Worm (Caenorhabditis elegans) whole organism, mixed stage, embryonic: ENCODE measurements around the gene ckb-2.

ENCODE experiments used
- bed-3 ChIP-seq: fragments of 200-800 bp; sonication (Bioruptor generic); optimal IDR thresholded peaks from 3 replicates; lab custom pipeline; 2018; ENCODE audit warnings: mild to moderate bottlenecking, missing genetic modification characterization, moderate library complexity, missing compliant biosample characterization
- elt-1 ChIP-seq: sonication (generic microtip); optimal IDR thresholded peaks from 2 replicates; lab custom pipeline; 2017; ENCODE audit warnings: missing genetic modification characterization, mild to moderate bottlenecking, missing compliant biosample characterization, antibody characterized with exemption, moderate library complexity, borderline replicate concordance; ENCODE audit not compliant: insufficient read depth
- elt-3 ChIP-seq: fragments of 150-350 bp; optimal IDR thresholded peaks from 2 replicates; lab custom pipeline; 2014; ENCODE audit warnings: missing biosample characterization, missing genetic modification characterization
- flh-1 ChIP-seq: fragments of 200-800 bp; sonication (Bioruptor generic); optimal IDR thresholded peaks from 2 replicates; lab custom pipeline; 2018; ENCODE audit warnings: mild to moderate bottlenecking, missing genetic modification characterization, moderate library complexity, missing compliant biosample characterization
- lsy-2 ChIP-seq: fragments of 150-350 bp; optimal IDR thresholded peaks from 2 replicates; lab custom pipeline; 2014; ENCODE audit warnings: missing biosample characterization, missing genetic modification characterization
- mab-5 ChIP-seq: fragments of 150-350 bp; optimal IDR thresholded peaks from 2 replicates; lab custom pipeline; 2014; ENCODE audit warnings: missing biosample characterization, missing genetic modification characterization
- mep-1 ChIP-seq: fragments of 150-350 bp; optimal IDR thresholded peaks from 2 replicates; lab custom pipeline; 2017; ENCODE audit warnings: missing biosample characterization, missing genetic modification reagents, missing genetic modification characterization, inconsistent platforms
- nhr-12 ChIP-seq: fragments of 150-350 bp; optimal IDR thresholded peaks from 2 replicates; lab custom pipeline; 2014; ENCODE audit warnings: missing biosample characterization, missing genetic modification characterization
- nhr-237 ChIP-seq: fragments of 150-350 bp; optimal IDR thresholded peaks from 2 replicates; lab custom pipeline; 2014; ENCODE audit warnings: missing biosample characterization, missing genetic modification characterization
- nhr-28 ChIP-seq: fragments of 150-350 bp; optimal IDR thresholded peaks from 2 replicates; lab custom pipeline; 2014; ENCODE audit warnings: missing biosample characterization, missing genetic modification characterization
- nhr-76 ChIP-seq: sonication (generic microtip); optimal IDR thresholded peaks from 2 replicates; lab custom pipeline; 2017; ENCODE audit warnings: missing biosample characterization, missing genetic modification characterization
- sptf-1 ChIP-seq: sonication (generic microtip); optimal IDR thresholded peaks from 2 replicates; lab custom pipeline; 2017; ENCODE audit warnings: mild to moderate bottlenecking, missing genetic modification characterization, moderate library complexity, missing compliant biosample characterization
- unc-39 ChIP-seq: fragments of 150-350 bp; optimal IDR thresholded peaks from 2 replicates; lab custom pipeline; 2014; ENCODE audit warnings: missing biosample characterization, missing genetic modification characterization
- ztf-11 ChIP-seq: fragments of 150-350 bp; optimal IDR thresholded peaks from 2 replicates; lab custom pipeline; 2014; ENCODE audit warnings: missing biosample characterization, missing genetic modification characterization

DNA sequence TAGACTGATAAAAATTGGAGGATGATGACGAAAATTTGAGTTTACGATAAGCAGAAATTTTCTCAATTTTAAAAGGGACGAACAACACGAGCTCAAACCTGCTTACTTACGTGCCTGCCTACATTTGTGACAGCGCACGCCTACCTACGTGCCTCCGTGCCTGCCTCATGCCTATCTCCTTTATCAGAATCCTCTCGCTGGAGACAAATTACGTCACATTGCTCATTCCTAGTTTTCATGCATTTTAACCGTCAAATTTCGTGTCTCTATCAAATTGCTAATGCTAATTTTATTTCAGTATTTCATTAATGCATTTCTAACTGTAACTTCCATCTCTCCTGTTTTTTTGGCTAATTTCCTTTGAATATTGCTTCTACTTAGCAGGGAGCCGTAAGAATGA lies 13.6 kb downstream of the ckb-2 start, which contains the start of gene pals-27:
- TF ChIP-seq lsy-2 = no peak
- TF ChIP-seq nhr-76 (tag; lab: Kevin White, UChicago) = no peak
- no peak for TF ChIP-seq mep-1 (tag; lab: Kevin White, UChicago)
- no peak for TF ChIP-seq unc-39 (tag; lab: Kevin White, UChicago)
- TF ChIP-seq bed-3 (GFP tag; lab: Kevin White, UChicago) = no peak
- TF ChIP-seq nhr-237 (tag; lab: Kevin White, UChicago) = no peak
- TF ChIP-seq elt-3 (tag; lab: Kevin White, UChicago) = no peak
- TF ChIP-seq nhr-28 (tag; lab: Kevin White, UChicago) = no peak
- no peak for TF ChIP-seq flh-1 (GFP tag; lab: Kevin White, UChicago)
- no peak for TF ChIP-seq elt-1 (tag; lab: Kevin White, UChicago)
- no peak for TF ChIP-seq sptf-1
- TF ChIP-seq mab-5 (tag; lab: Kevin White, UChicago) = no peak
- no peak for TF ChIP-seq ztf-11 (tag; lab: Kevin White, UChicago)
- no peak for TF ChIP-seq nhr-12
